Fruit fly (Drosophila melanogaster) whole organism, embryonic: ENCODE measurements around the gene CG2931.
A peak's percentile ranks its signal among the peaks of the same experiment; 100 is the strongest.

Experiments
- Ada2b ChIP-seq: fragments of 200-800 bp; sonication (Bioruptor generic); IDR thresholded peaks from 2 replicates; pipeline ENCODE4 v1.3.6; 2022; ENCODE audit warnings: missing biosample characterization, missing genetic modification characterization
- Aef1 ChIP-seq: fragments of 200-800 bp; sonication (Bioruptor generic); IDR thresholded peaks from 3 replicates; pipeline ENCODE4 v1.3.6; 2022; ENCODE audit warnings: missing biosample characterization, missing genetic modification characterization
- Atf3 ChIP-seq: fragments of 200-800 bp; sonication (Bioruptor generic); optimal IDR thresholded peaks from 3 replicates; lab custom pipeline; 2016; ENCODE audit warnings: missing biosample characterization, missing genetic modification characterization
- Bgb ChIP-seq: fragments of 200-800 bp; sonication (Bioruptor generic); IDR thresholded peaks from 2 replicates; pipeline ENCODE4 v1.3.6; 2022; ENCODE audit warnings: missing biosample characterization, missing genetic modification characterization; ENCODE audit not compliant: partially characterized antibody
- CG10274 ChIP-seq: fragments of 200-800 bp; sonication (Bioruptor generic); optimal IDR thresholded peaks from 3 replicates; lab custom pipeline; 2017; ENCODE audit warnings: missing biosample characterization, mild to moderate bottlenecking, missing genetic modification characterization
- CG11085 ChIP-seq: fragments of 200-800 bp; sonication (Bioruptor generic); IDR thresholded peaks from 2 replicates; pipeline ENCODE4 v1.3.6; 2022; ENCODE audit warnings: missing biosample characterization, missing genetic modification characterization
- CG12071 ChIP-seq: fragments of 200-800 bp; sonication (Bioruptor generic); optimal IDR thresholded peaks from 3 replicates; lab custom pipeline; 2018; ENCODE audit warnings: missing biosample characterization, mild to moderate bottlenecking, missing genetic modification characterization
- CG12391 ChIP-seq: fragments of 200-800 bp; sonication (Bioruptor generic); optimal IDR thresholded peaks from 3 replicates; lab custom pipeline; 2018; ENCODE audit warnings: missing biosample characterization, mild to moderate bottlenecking, missing genetic modification characterization, moderate library complexity
- CG13296 ChIP-seq: fragments of 200-800 bp; sonication (Bioruptor generic); optimal IDR thresholded peaks from 3 replicates; lab custom pipeline; 2018; ENCODE audit warnings: missing biosample characterization, mild to moderate bottlenecking, missing genetic modification characterization
- CG13894 ChIP-seq: fragments of 200-800 bp; sonication (Bioruptor generic); optimal IDR thresholded peaks from 3 replicates; lab custom pipeline; 2018; ENCODE audit warnings: missing biosample characterization, mild to moderate bottlenecking, missing genetic modification characterization, moderate library complexity
- CG14441 ChIP-seq: fragments of 200-800 bp; sonication (Bioruptor generic); IDR thresholded peaks from 2 replicates; pipeline ENCODE4 v1.3.6; 2022; ENCODE audit warnings: missing biosample characterization, missing genetic modification characterization
- CG14667 ChIP-seq: fragments of 200-800 bp; sonication (Bioruptor generic); IDR thresholded peaks from 2 replicates; pipeline ENCODE4 v1.3.6; 2022; ENCODE audit warnings: missing biosample characterization, missing genetic modification characterization
- CG15601 ChIP-seq: fragments of 200-800 bp; sonication (Bioruptor generic); optimal IDR thresholded peaks from 3 replicates; lab custom pipeline; 2019; ENCODE audit warnings: missing biosample characterization, mild to moderate bottlenecking, missing genetic modification characterization, moderate library complexity
- CG1832 ChIP-seq: fragments of 200-800 bp; sonication (Bioruptor generic); optimal IDR thresholded peaks from 2 replicates; lab custom pipeline; 2017; ENCODE audit warnings: missing biosample characterization, mild to moderate bottlenecking, missing genetic modification characterization, inconsistent platforms
- CG18476 ChIP-seq: fragments of 200-800 bp; sonication (Bioruptor generic); optimal IDR thresholded peaks from 2 replicates; lab custom pipeline; 2016; ENCODE audit warnings: missing biosample characterization, mild to moderate bottlenecking, missing genetic modification characterization
- CG18619 ChIP-seq: fragments of 200-800 bp; sonication (Bioruptor generic); optimal IDR thresholded peaks from 3 replicates; lab custom pipeline; 2017; ENCODE audit warnings: missing biosample characterization, mild to moderate bottlenecking, missing genetic modification characterization
- CG30431 ChIP-seq: fragments of 200-800 bp; sonication (Bioruptor generic); optimal IDR thresholded peaks from 2 replicates; lab custom pipeline; 2017; ENCODE audit warnings: missing biosample characterization, missing genetic modification characterization
- CG4707 ChIP-seq: fragments of 200-800 bp; sonication (Bioruptor generic); optimal IDR thresholded peaks from 2 replicates; lab custom pipeline; 2018; ENCODE audit warnings: missing biosample characterization, mild to moderate bottlenecking, missing genetic modification characterization, moderate library complexity
- CG5953 ChIP-seq: fragments of 200-800 bp; sonication (Bioruptor generic); IDR thresholded peaks from 2 replicates; pipeline ENCODE4 v1.3.6; 2022; ENCODE audit warnings: missing biosample characterization, missing genetic modification characterization
- CG6272 ChIP-seq: fragments of 200-800 bp; sonication (Bioruptor generic); IDR thresholded peaks from 2 replicates; pipeline ENCODE4 v1.3.6; 2022; ENCODE audit warnings: missing biosample characterization, missing genetic modification characterization
- CG8281 ChIP-seq: fragments of 200-800 bp; sonication (Bioruptor generic); optimal IDR thresholded peaks from 2 replicates; lab custom pipeline; 2018; ENCODE audit warnings: missing biosample characterization, mild to moderate bottlenecking, missing genetic modification characterization, moderate library complexity
- D19A ChIP-seq: fragments of 200-800 bp; optimal IDR thresholded peaks from 3 replicates; lab custom pipeline; 2019; ENCODE audit warnings: missing biosample characterization, mild to moderate bottlenecking, missing genetic modification characterization, moderate library complexity
- Dip2 ChIP-seq: fragments of 200-800 bp; sonication (Bioruptor generic); IDR thresholded peaks from 2 replicates; pipeline ENCODE4 v1.3.6; 2022; ENCODE audit warnings: missing biosample characterization, missing genetic modification characterization
- Doc2 ChIP-seq: fragments of 200-800 bp; sonication (Bioruptor generic); IDR thresholded peaks from 2 replicates; pipeline ENCODE4 v1.3.6; 2022; ENCODE audit warnings: missing biosample characterization, missing genetic modification characterization
- HLH3B ChIP-seq: fragments of 200-800 bp; sonication (Bioruptor generic); IDR thresholded peaks from 2 replicates; pipeline ENCODE4 v1.3.6; 2022; ENCODE audit warnings: missing biosample characterization, missing genetic modification characterization
- Hr51 ChIP-seq, 2 experiments: fragments of 200-800 bp; sonication (Bioruptor generic); optimal IDR thresholded peaks; 2 replicates in 1 of 2; 3 replicates in 1 of 2; lab custom pipeline; 2016 to 2018; ENCODE audit warnings: missing biosample characterization in 2 of 2, missing genetic modification characterization in 2 of 2, mild to moderate bottlenecking in 1 of 2, moderate library complexity in 1 of 2
- Lhr ChIP-seq: fragments of 200-800 bp; sonication (Bioruptor generic); optimal IDR thresholded peaks from 3 replicates; lab custom pipeline; 2017; ENCODE audit warnings: mild to moderate bottlenecking, missing biosample characterization, missing genetic modification reagents, missing genetic modification characterization
- Mes4 ChIP-seq: fragments of 200-800 bp; sonication (Bioruptor generic); optimal IDR thresholded peaks from 2 replicates; lab custom pipeline; 2016; ENCODE audit warnings: missing biosample characterization, missing genetic modification characterization
- Myb ChIP-seq: fragments of 200-800 bp; sonication (Bioruptor generic); optimal IDR thresholded peaks from 2 replicates; lab custom pipeline; 2016; ENCODE audit warnings: missing biosample characterization, missing genetic modification characterization
- Neu2 ChIP-seq: fragments of 200-800 bp; sonication (Bioruptor generic); optimal IDR thresholded peaks from 3 replicates; lab custom pipeline; 2016; ENCODE audit warnings: missing biosample characterization, missing genetic modification characterization, borderline replicate concordance
- Nf-YA ChIP-seq: fragments of 200-800 bp; sonication (Bioruptor generic); IDR thresholded peaks from 2 replicates; pipeline ENCODE4 v1.3.6; 2022; ENCODE audit warnings: missing biosample characterization, missing genetic modification characterization
- Optix ChIP-seq: fragments of 200-800 bp; sonication (Bioruptor generic); IDR thresholded peaks from 3 replicates; pipeline ENCODE4 v1.3.6; 2022; ENCODE audit warnings: missing biosample characterization, missing genetic modification characterization
- Poxn ChIP-seq: fragments of 200-800 bp; sonication (Bioruptor generic); IDR thresholded peaks from 2 replicates; pipeline ENCODE4 v1.3.6; 2022; ENCODE audit warnings: missing biosample characterization, missing genetic modification characterization
- Side ChIP-seq: fragments of 200-800 bp; sonication (Bioruptor generic); optimal IDR thresholded peaks from 2 replicates; lab custom pipeline; 2016; ENCODE audit warnings: missing biosample characterization, missing genetic modification characterization
- Sry-δ ChIP-seq: fragments of 200-800 bp; sonication (Bioruptor generic); optimal IDR thresholded peaks from 2 replicates; lab custom pipeline; 2016; ENCODE audit warnings: missing biosample characterization, missing genetic modification characterization
- Stat92E ChIP-seq, 3 experiments: fragments of >200 bp in 2 of 3; fragments of 200-800 bp in 1 of 3; sonication (Bioruptor generic) in 1 of 3; optimal IDR thresholded peaks; 2 replicates each; lab custom pipeline; 2017 to 2019; ENCODE audit warnings: missing biosample characterization in 3 of 3, missing genetic modification characterization in 3 of 3, mild to moderate bottlenecking in 1 of 3, moderate library complexity in 1 of 3
- amos ChIP-seq: fragments of 200-800 bp; sonication (Bioruptor generic); IDR thresholded peaks from 2 replicates; pipeline ENCODE4 v1.3.6; 2022; ENCODE audit warnings: missing biosample characterization, missing genetic modification characterization; ENCODE audit not compliant: partially characterized antibody
- btn ChIP-seq: fragments of 200-800 bp; sonication (Bioruptor generic); optimal IDR thresholded peaks from 2 replicates; lab custom pipeline; 2016; ENCODE audit warnings: missing biosample characterization, missing genetic modification characterization
- croc ChIP-seq: fragments of 200-800 bp; sonication (Bioruptor generic); conservative IDR thresholded peaks from 3 replicates; pipeline ENCODE4 v1.3.6; 2022; ENCODE audit warnings: missing biosample characterization, missing genetic modification characterization
- dimm ChIP-seq: fragments of 200-800 bp; sonication (Bioruptor generic); IDR thresholded peaks from 2 replicates; pipeline ENCODE4 v1.3.6; 2022; ENCODE audit warnings: missing biosample characterization, missing genetic modification characterization
- gem ChIP-seq: fragments of 200-800 bp; sonication (Bioruptor generic); optimal IDR thresholded peaks from 2 replicates; lab custom pipeline; 2019; ENCODE audit warnings: missing biosample characterization, mild to moderate bottlenecking, missing genetic modification characterization, moderate library complexity
- gro ChIP-seq: fragments of 200-800 bp; sonication (Bioruptor generic); optimal IDR thresholded peaks from 2 replicates; lab custom pipeline; 2016; ENCODE audit warnings: missing biosample characterization, missing genetic modification characterization
- her ChIP-seq: fragments of 200-800 bp; sonication (Bioruptor generic); optimal IDR thresholded peaks from 2 replicates; lab custom pipeline; 2016; ENCODE audit warnings: missing biosample characterization, missing genetic modification characterization
- klu ChIP-seq: fragments of 200-800 bp; sonication (Bioruptor generic); IDR thresholded peaks from 2 replicates; pipeline ENCODE4 v1.3.6; 2022; ENCODE audit warnings: missing biosample characterization, missing genetic modification characterization
- maf-S ChIP-seq: fragments of 200-800 bp; sonication (Bioruptor generic); optimal IDR thresholded peaks from 2 replicates; lab custom pipeline; 2016; ENCODE audit warnings: missing biosample characterization, missing genetic modification characterization
- mam ChIP-seq: fragments of 200-800 bp; sonication (Bioruptor generic); optimal IDR thresholded peaks from 3 replicates; lab custom pipeline; 2016; ENCODE audit warnings: missing biosample characterization, missing genetic modification characterization
- mld ChIP-seq: fragments of 200-800 bp; sonication (Bioruptor generic); IDR thresholded peaks from 3 replicates; pipeline ENCODE4 v1.3.6; 2022; ENCODE audit warnings: missing biosample characterization, missing genetic modification characterization; ENCODE audit not compliant: partially characterized antibody
- odd ChIP-seq: fragments of 200-800 bp; sonication (Bioruptor generic); optimal IDR thresholded peaks from 2 replicates; lab custom pipeline; 2017; ENCODE audit warnings: missing biosample characterization, mild to moderate bottlenecking, missing genetic modification characterization
- ranshi ChIP-seq: fragments of 200-800 bp; sonication (Bioruptor generic); IDR thresholded peaks from 2 replicates; pipeline ENCODE4 v1.3.6; 2022; ENCODE audit warnings: missing biosample characterization, missing genetic modification characterization
- twi ChIP-seq: fragments of 200-800 bp; optimal IDR thresholded peaks from 2 replicates; lab custom pipeline; 2019; ENCODE audit warnings: missing biosample characterization, mild to moderate bottlenecking, missing genetic modification characterization, moderate library complexity

Gene CG2931

dm6 chr3R:5547464-5547943 is 20.9 kb downstream of the CG2931 start, which contains the start of gene CG2519 (continued):
- no peak for TF ChIP-seq Lhr (GFP tag; lab: Kevin White, UChicago)
- no peak for TF ChIP-seq btn (GFP tag; lab: Kevin White, UChicago)
- TF ChIP-seq gem (tag; lab: Kevin White, UChicago): no peak
- TF ChIP-seq maf-S (GFP tag; lab: Kevin White, UChicago): peak; percentile 16
- no peak for TF ChIP-seq odd
- no peak for TF ChIP-seq Dip2 (GFP tag; lab: Robert Waterston, UW)
- peak; percentile 80 for TF ChIP-seq gro
- TF ChIP-seq Stat92E (GFP tag; optimal IDR thresholded peaks at IDR 0.05; lab: Kevin White, UChicago): peak in 1 of 3 experiments; percentile 45
- peak; percentile 15 for TF ChIP-seq CG18619 (GFP tag; lab: Kevin White, UChicago)
- peak; percentile 8 for TF ChIP-seq CG8281 (tag; lab: Kevin White, UChicago)
- TF ChIP-seq CG4707 (GFP tag; lab: Kevin White, UChicago): no peak
- TF ChIP-seq Side (GFP tag; lab: Kevin White, UChicago): peak; percentile 65
- TF ChIP-seq her (GFP tag; lab: Kevin White, UChicago): peak; percentile 67
- TF ChIP-seq Doc2 (GFP tag; lab: Robert Waterston, UW): no peak
- peak; percentile 73 for TF ChIP-seq mam
- no peak for TF ChIP-seq klu (GFP tag; lab: Robert Waterston, UW)
- TF ChIP-seq Bgb: peak; percentile 96
- TF ChIP-seq CG13894 (tag; lab: Kevin White, UChicago): no peak
- TF ChIP-seq CG18476 (GFP tag; lab: Kevin White, UChicago): no peak
- no peak for TF ChIP-seq twi (tag; lab: Kevin White, UChicago)
- no peak for TF ChIP-seq croc
- TF ChIP-seq Sry-δ: peak; percentile 97
- peak in 1 of 2 experiments; percentile 51 for TF ChIP-seq Hr51 (GFP tag; optimal IDR thresholded peaks at IDR 0.05; lab: Kevin White, UChicago)
- no peak for TF ChIP-seq dimm (GFP tag; lab: Robert Waterston, UW)
- TF ChIP-seq Ada2b (GFP tag; lab: Robert Waterston, UW): peak; percentile 54; the same call in 1 of the 2 replicates
- TF ChIP-seq amos (GFP tag; lab: Robert Waterston, UW): peak; percentile 98
- TF ChIP-seq ranshi (GFP tag; lab: Robert Waterston, UW): peak; percentile 53; the same call in 1 of the 2 replicates
- no peak for TF ChIP-seq CG10274
- no peak for TF ChIP-seq CG15601 (tag; lab: Kevin White, UChicago)
- peak; percentile 36; the same call in 1 of the 2 replicates for TF ChIP-seq CG6272 (GFP tag; lab: Robert Waterston, UW)
- no peak for TF ChIP-seq CG1832 (GFP tag; lab: Kevin White, UChicago)
- no peak for TF ChIP-seq Mes4 (GFP tag; lab: Kevin White, UChicago)
- TF ChIP-seq D19A: no peak
- no peak for TF ChIP-seq CG30431 (GFP tag; lab: Kevin White, UChicago)
- TF ChIP-seq CG14667: peak; percentile 14; the same call in 1 of the 2 replicates
- no peak for TF ChIP-seq CG13296 (GFP tag; lab: Kevin White, UChicago)
- TF ChIP-seq HLH3B (GFP tag; lab: Robert Waterston, UW): peak; percentile 55; the same call in 1 of the 2 replicates
- peak; percentile 41 for TF ChIP-seq Atf3
- no peak for TF ChIP-seq Poxn
- TF ChIP-seq Myb (GFP tag; lab: Kevin White, UChicago): peak; percentile 73
- no peak for TF ChIP-seq CG12071 (GFP tag; lab: Kevin White, UChicago)
- TF ChIP-seq CG5953 (GFP tag; lab: Robert Waterston, UW): no peak
- no peak for TF ChIP-seq Neu2
- no peak for TF ChIP-seq CG12391 (tag; lab: Kevin White, UChicago)
- TF ChIP-seq CG14441: no peak; the same call in 1 of the 2 replicates
- peak; percentile 33; the same call in 1 of the 2 replicates for TF ChIP-seq Nf-YA (GFP tag; lab: Robert Waterston, UW)
- peak; percentile 92 for TF ChIP-seq mld
- TF ChIP-seq Optix (GFP tag; lab: Robert Waterston, UW): 0 out of 3 replicates have a peak, but pooled peaks have one; percentile 40
- TF ChIP-seq CG11085 (GFP tag; lab: Robert Waterston, UW): peak; percentile 59; the same call in 1 of the 2 replicates
- TF ChIP-seq Aef1: peak; percentile 45; the same call in 1 of the 3 replicates
